Fruit fly (Drosophila melanogaster): ENCODE measurements around the gene SdicA.
A peak's percentile ranks its signal among the peaks of the same experiment; 100 is the strongest.

Gene SdicA

dm6 chrX:20173464-20173995 lies 28.2 kb downstream of the SdicA start, which contains the start of gene AnxB10 (continued):
- no peak for TF ChIP-seq yki (optimal IDR thresholded peaks at IDR 0.05)
- TF ChIP-seq CG30403 (GFP tag; optimal IDR thresholded peaks at IDR 0.05): peak; percentile 65
- peak; percentile 56; the same call in 1 of the 2 replicates for TF ChIP-seq sob (GFP tag; IDR thresholded peaks at IDR 0.05)
- no peak for TF ChIP-seq shn (GFP tag; optimal IDR thresholded peaks at IDR 0.05)
- TF ChIP-seq CG5180 (GFP tag; optimal IDR thresholded peaks at IDR 0.05): peak; percentile 36
- 0 out of 2 replicates have a peak, but pooled peaks have one; percentile 24 for TF ChIP-seq CG43689 (GFP tag; IDR thresholded peaks at IDR 0.05)
- TF ChIP-seq CHES-1-like (GFP tag; optimal IDR thresholded peaks at IDR 0.05): peak; percentile 14
- TF ChIP-seq CG7963 (GFP tag; IDR thresholded peaks at IDR 0.05; ENCODE audit: partially characterized antibody): no peak
- TF ChIP-seq CG13296 (GFP tag; optimal IDR thresholded peaks at IDR 0.05): peak; percentile 74
- peak; percentile 54 for TF ChIP-seq tin (GFP tag; optimal IDR thresholded peaks at IDR 0.05)
- TF ChIP-seq E2f2 (GFP tag; IDR thresholded peaks at IDR 0.05): 0 out of 2 replicates have a peak, but pooled peaks have one; percentile 23
- TF ChIP-seq CG11723 (GFP tag; optimal IDR thresholded peaks at IDR 0.05): peak; percentile 26
- TF ChIP-seq bsh (GFP tag; optimal IDR thresholded peaks at IDR 0.05): peak; percentile 53 to 83
- TF ChIP-seq emc (GFP tag; optimal IDR thresholded peaks at IDR 0.05): no peak
- peak; percentile 61 for TF ChIP-seq CG2712 (tag; optimal IDR thresholded peaks at IDR 0.05)
- TF ChIP-seq slou (GFP tag; optimal IDR thresholded peaks at IDR 0.05): no peak
- no peak for TF ChIP-seq ato (GFP tag; IDR thresholded peaks at IDR 0.05; ENCODE audit: partially characterized antibody)
- no peak for TF ChIP-seq NK7.1 (GFP tag; optimal IDR thresholded peaks at IDR 0.05)
- TF ChIP-seq CG9932 (GFP tag; IDR thresholded peaks at IDR 0.05): 0 out of 2 replicates have a peak, but pooled peaks have one; percentile 21
- peak; percentile 43; the same call in 1 of the 2 replicates for TF ChIP-seq sisA (GFP tag; IDR thresholded peaks at IDR 0.05)
- peak; percentile 56 for TF ChIP-seq mam (GFP tag; optimal IDR thresholded peaks at IDR 0.05)
- peak; percentile 12; the same call in 1 of the 2 replicates for TF ChIP-seq CG10366 (GFP tag; IDR thresholded peaks at IDR 0.05)
- peak; percentile 76 for TF ChIP-seq CG18599 (GFP tag; optimal IDR thresholded peaks at IDR 0.05)
- no peak for TF ChIP-seq CG10565 (GFP tag; optimal IDR thresholded peaks at IDR 0.05)
- TF ChIP-seq CG31224 (GFP tag; IDR thresholded peaks at IDR 0.05): 0 out of 2 replicates have a peak, but pooled peaks have one; percentile 25
- no peak for TF ChIP-seq chm (GFP tag; IDR thresholded peaks at IDR 0.05)
- TF ChIP-seq pnt (GFP tag; optimal IDR thresholded peaks at IDR 0.05): peak; percentile 25
- peak; percentile 7 for TF ChIP-seq CG15601 (tag; optimal IDR thresholded peaks at IDR 0.05)
- peak; percentile 17 for TF ChIP-seq Chrac-16 (GFP tag; optimal IDR thresholded peaks at IDR 0.05)
- peak; percentile 63 for TF ChIP-seq Asciz (GFP tag; optimal IDR thresholded peaks at IDR 0.05)
- peak; percentile 35 for TF ChIP-seq CG1529 (GFP tag; optimal IDR thresholded peaks at IDR 0.05)
- TF ChIP-seq CG30020 (tag; optimal IDR thresholded peaks at IDR 0.05): no peak
- TF ChIP-seq jumu (GFP tag; optimal IDR thresholded peaks at IDR 0.05): peak; percentile 11
- TF ChIP-seq CG18262 (tag; optimal IDR thresholded peaks at IDR 0.05): peak; percentile 68
- TF ChIP-seq abd-A (tag; optimal IDR thresholded peaks at IDR 0.05): no peak
- TF ChIP-seq stc (GFP tag; IDR thresholded peaks at IDR 0.05): 0 out of 2 replicates have a peak, but pooled peaks have one; percentile 52
- peak; percentile 58 for TF ChIP-seq CG6813 (GFP tag; optimal IDR thresholded peaks at IDR 0.05)
- no peak for TF ChIP-seq CG10431 (GFP tag; optimal IDR thresholded peaks at IDR 0.05)
- no peak for TF ChIP-seq Dref (GFP tag; IDR thresholded peaks at IDR 0.05)
- TF ChIP-seq Dbx (GFP tag; IDR thresholded peaks at IDR 0.05): peak; percentile 56; the same call in 1 of the 3 replicates
- peak; percentile 37 for TF ChIP-seq Mes4 (GFP tag; optimal IDR thresholded peaks at IDR 0.05)
- TF ChIP-seq jing (GFP tag; optimal IDR thresholded peaks at IDR 0.05): peak; percentile 20
- peak; percentile 42 for TF ChIP-seq CG12104 (GFP tag; optimal IDR thresholded peaks at IDR 0.05)
- TF ChIP-seq bowl (GFP tag; IDR thresholded peaks at IDR 0.05): peak; percentile 61; the same call in 1 of the 2 replicates
- TF ChIP-seq Abd-B (GFP tag; optimal IDR thresholded peaks at IDR 0.05): peak; percentile 41
- TF ChIP-seq knrl (GFP tag; IDR thresholded peaks at IDR 0.05; ENCODE audit: partially characterized antibody): no peak
- TF ChIP-seq NC2β (GFP tag; optimal IDR thresholded peaks at IDR 0.05): peak; percentile 8
- peak; percentile 25 for TF ChIP-seq zfh2 (GFP tag; optimal IDR thresholded peaks at IDR 0.05)
- TF ChIP-seq Dip3 (GFP tag; optimal IDR thresholded peaks at IDR 0.05): peak; percentile 48
- no peak for TF ChIP-seq danr (GFP tag; IDR thresholded peaks at IDR 0.05)

Data from whole organism, embryonic.